Worm (Caenorhabditis elegans) whole organism, L2 larva: ENCODE data around the gene sri-69.

Source experiments
- C34F6.9 ChIP-seq: fragments of 150-350 bp; optimal IDR thresholded peaks from 2 replicates; lab custom pipeline; 2014; ENCODE audit warnings: missing biosample characterization, missing genetic modification characterization
- R02D3.7 ChIP-seq: fragments of 150-350 bp; optimal IDR thresholded peaks from 2 replicates; lab custom pipeline; 2014; ENCODE audit warnings: missing biosample characterization, missing genetic modification characterization
- alr-1 ChIP-seq: fragments of 150-350 bp; optimal IDR thresholded peaks from 2 replicates; lab custom pipeline; 2014; ENCODE audit warnings: missing biosample characterization, missing genetic modification characterization
- aly-2 ChIP-seq: fragments of 150-350 bp; optimal IDR thresholded peaks from 2 replicates; lab custom pipeline; 2014; ENCODE audit warnings: missing biosample characterization, missing genetic modification characterization
- blmp-1 ChIP-seq: sonication (generic microtip); optimal IDR thresholded peaks from 2 replicates; lab custom pipeline; 2017; ENCODE audit warnings: missing genetic modification characterization, mild to moderate bottlenecking, missing compliant biosample characterization, antibody characterized with exemption, moderate library complexity; ENCODE audit not compliant: insufficient read depth
- ceh-16 ChIP-seq: fragments of 150-350 bp; optimal IDR thresholded peaks from 2 replicates; lab custom pipeline; 2014; ENCODE audit warnings: missing biosample characterization, missing genetic modification characterization
- ceh-82 ChIP-seq: fragments of 150-350 bp; optimal IDR thresholded peaks from 2 replicates; lab custom pipeline; 2014; ENCODE audit warnings: missing biosample characterization, missing genetic modification characterization
- crh-2 ChIP-seq: sonication (generic microtip); optimal IDR thresholded peaks from 2 replicates; lab custom pipeline; 2017; ENCODE audit warnings: missing biosample characterization, missing genetic modification characterization
- egl-27 ChIP-seq: sonication (generic microtip); optimal IDR thresholded peaks from 3 replicates; lab custom pipeline; 2017; ENCODE audit warnings: missing biosample characterization, missing genetic modification reagents, missing genetic modification characterization
- elt-1 ChIP-seq: fragments of 150-350 bp; optimal IDR thresholded peaks from 2 replicates; lab custom pipeline; 2014; ENCODE audit warnings: missing biosample characterization, missing genetic modification characterization
- elt-3 ChIP-seq: sonication (generic microtip); optimal IDR thresholded peaks from 2 replicates; lab custom pipeline; 2017; ENCODE audit warnings: missing biosample characterization, missing genetic modification characterization
- fos-1 ChIP-seq: fragments of 150-350 bp; optimal IDR thresholded peaks from 2 replicates; lab custom pipeline; 2014; ENCODE audit warnings: missing biosample characterization, missing genetic modification characterization
- lin-11 ChIP-seq: fragments of 150-350 bp; sonication (generic microtip); optimal IDR thresholded peaks from 2 replicates; lab custom pipeline; 2014; ENCODE audit warnings: missing biosample characterization, missing genetic modification characterization, inconsistent platforms, mixed read lengths
- lin-13 ChIP-seq: fragments of 150-350 bp; optimal IDR thresholded peaks from 2 replicates; lab custom pipeline; 2014; ENCODE audit warnings: missing biosample characterization, missing genetic modification reagents, missing genetic modification characterization
- lin-39 ChIP-seq: fragments of 150-350 bp; optimal IDR thresholded peaks from 2 replicates; lab custom pipeline; 2014; ENCODE audit warnings: missing biosample characterization, missing genetic modification reagents, missing genetic modification characterization
- lsy-2 ChIP-seq, 2 experiments: fragments of 150-350 bp in 1 of 2; sonication (generic microtip) in 1 of 2; optimal IDR thresholded peaks; 2 replicates each; lab custom pipeline; 2014 to 2017; ENCODE audit warnings: missing biosample characterization in 2 of 2, missing genetic modification characterization in 2 of 2
- mab-5 ChIP-seq: fragments of 150-350 bp; optimal IDR thresholded peaks from 2 replicates; lab custom pipeline; 2014; ENCODE audit warnings: missing biosample characterization, missing genetic modification characterization
- mbf-1 ChIP-seq: sonication (generic microtip); optimal IDR thresholded peaks from 2 replicates; lab custom pipeline; 2017; ENCODE audit warnings: missing biosample characterization, missing genetic modification characterization
- nhr-10 ChIP-seq: sonication (generic microtip); optimal IDR thresholded peaks from 2 replicates; lab custom pipeline; 2017; ENCODE audit warnings: missing biosample characterization, missing genetic modification characterization
- nhr-11 ChIP-seq: fragments of 150-350 bp; optimal IDR thresholded peaks from 2 replicates; lab custom pipeline; 2014; ENCODE audit warnings: missing biosample characterization, missing genetic modification characterization
- nhr-12 ChIP-seq: fragments of 150-350 bp; optimal IDR thresholded peaks from 2 replicates; lab custom pipeline; 2014; ENCODE audit warnings: missing biosample characterization, missing genetic modification characterization
- nhr-129 ChIP-seq: fragments of 150-350 bp; optimal IDR thresholded peaks from 2 replicates; lab custom pipeline; 2014; ENCODE audit warnings: missing biosample characterization, missing genetic modification characterization
- nhr-21 ChIP-seq: fragments of 150-350 bp; optimal IDR thresholded peaks from 2 replicates; lab custom pipeline; 2014; ENCODE audit warnings: missing biosample characterization, missing genetic modification characterization
- nhr-23 ChIP-seq: fragments of 150-350 bp; optimal IDR thresholded peaks from 2 replicates; lab custom pipeline; 2014; ENCODE audit warnings: missing biosample characterization, missing genetic modification reagents, missing genetic modification characterization
- nhr-237 ChIP-seq: fragments of 150-350 bp; optimal IDR thresholded peaks from 2 replicates; lab custom pipeline; 2014; ENCODE audit warnings: missing biosample characterization, missing genetic modification characterization
- nhr-6 ChIP-seq: fragments of 150-350 bp; optimal IDR thresholded peaks from 2 replicates; lab custom pipeline; 2014; ENCODE audit warnings: missing biosample characterization, missing genetic modification characterization
- nhr-77 ChIP-seq: fragments of 150-350 bp; optimal IDR thresholded peaks from 2 replicates; lab custom pipeline; 2014; ENCODE audit warnings: missing biosample characterization, missing genetic modification characterization
- peb-1 ChIP-seq: fragments of 150-350 bp; optimal IDR thresholded peaks from 2 replicates; lab custom pipeline; 2014; ENCODE audit warnings: missing biosample characterization, missing genetic modification characterization
- sem-4 ChIP-seq: fragments of 150-350 bp; optimal IDR thresholded peaks from 2 replicates; lab custom pipeline; 2014; ENCODE audit warnings: missing biosample characterization, missing genetic modification reagents, missing genetic modification characterization
- skn-1 ChIP-seq: sonication (generic microtip); optimal IDR thresholded peaks from 2 replicates; lab custom pipeline; 2017; ENCODE audit warnings: missing biosample characterization, missing genetic modification characterization
- sma-3 ChIP-seq: sonication (generic microtip); optimal IDR thresholded peaks from 2 replicates; lab custom pipeline; 2016; ENCODE audit warnings: missing genetic modification reagents, missing genetic modification characterization, missing compliant biosample characterization
- snpc-4 ChIP-seq: fragments of 150-350 bp; optimal IDR thresholded peaks from 2 replicates; lab custom pipeline; 2014; ENCODE audit warnings: missing biosample characterization, missing genetic modification characterization
- unc-39 ChIP-seq: fragments of 150-350 bp; optimal IDR thresholded peaks from 2 replicates; lab custom pipeline; 2014; ENCODE audit warnings: missing biosample characterization, missing genetic modification characterization
- unc-55 ChIP-seq: fragments of 150-350 bp; sonication (generic microtip); optimal IDR thresholded peaks from 3 replicates; lab custom pipeline; 2014; ENCODE audit warnings: missing biosample characterization, missing genetic modification reagents, missing genetic modification characterization
- ztf-11 ChIP-seq: sonication (generic microtip); optimal IDR thresholded peaks from 2 replicates; lab custom pipeline; 2017; ENCODE audit warnings: missing biosample characterization, missing genetic modification characterization

sri-69 gene

ce11 chrV:17008302-17008701 is at the start of gene sri-69:
Gene sri-69 (minus strand): TSS chrV:17008402.
- TF ChIP-seq mbf-1: no peak
- no peak for TF ChIP-seq skn-1 (tag; lab: Kevin White, UChicago)
- TF ChIP-seq elt-3 (tag; lab: Kevin White, UChicago): no peak
- no peak for TF ChIP-seq ztf-11 (tag; lab: Kevin White, UChicago)
- no peak for TF ChIP-seq mab-5
- TF ChIP-seq nhr-129 (tag; lab: Kevin White, UChicago): no peak
- no peak for TF ChIP-seq unc-55 (GFP tag; lab: Kevin White, UChicago)
- no peak for TF ChIP-seq nhr-23
- TF ChIP-seq, all 48 proteins: peak for 0

- TF ChIP-seq blmp-1 (tag; lab: Kevin White, UChicago): no peak
These were observed 36.3 kb upstream of the sri-69 start, which contains the start of gene F28B1.2 for ce11 chrV:17044500-17044899. Gene F28B1.2 (plus strand): TSS chrV:17044800.

DNA sequence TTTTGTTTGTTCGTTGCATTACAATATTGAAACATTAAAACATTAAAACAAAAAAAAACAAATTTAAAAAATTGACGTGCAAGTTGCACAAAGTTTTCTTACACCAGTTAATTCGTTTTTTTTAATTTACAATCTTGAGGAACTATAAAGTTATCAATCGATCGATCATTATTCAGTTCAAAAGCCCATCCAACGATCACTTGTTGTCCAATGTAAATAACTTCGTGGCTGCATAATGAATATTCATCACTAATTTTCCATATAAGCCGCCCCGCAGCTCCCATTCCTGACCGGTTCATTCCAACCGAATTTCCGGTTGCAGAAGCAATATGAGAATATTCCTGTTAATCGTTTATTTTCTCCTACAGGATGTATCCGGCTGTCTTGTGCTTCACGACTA is 34.1 kb upstream of the sri-69 start, which contains the start of gene hpo-33:
TSS of gene hpo-33 (plus strand) at position 301 of the 400 bp plus-strand sequence.
- TF ChIP-seq nhr-77 (tag; lab: Kevin White, UChicago): no peak
- TF ChIP-seq lin-39 (tag; lab: Kevin White, UChicago): no peak
- TF ChIP-seq nhr-129 (tag; lab: Kevin White, UChicago): no peak
- TF ChIP-seq R02D3.7 (tag; lab: Kevin White, UChicago): no peak
- no peak for TF ChIP-seq lsy-2 (tag; optimal IDR thresholded peaks at IDR 0.05; lab: Kevin White, UChicago)
- no peak for TF ChIP-seq mbf-1
- TF ChIP-seq lin-11 (tag; lab: Kevin White, UChicago): no peak
- no peak for TF ChIP-seq mab-5
- no peak for TF ChIP-seq nhr-23
- no peak for TF ChIP-seq nhr-21 (tag; lab: Kevin White, UChicago)
- no peak for TF ChIP-seq aly-2 (tag; lab: Kevin White, UChicago)
- TF ChIP-seq unc-55 (GFP tag; lab: Kevin White, UChicago): no peak
- no peak for TF ChIP-seq nhr-10 (tag; lab: Kevin White, UChicago)
- TF ChIP-seq, all 48 proteins: peak for 0

- TF ChIP-seq mab-5 (no peak), fos-1 (tag; lab: Kevin White, UChicago) (no peak), ceh-16 (no peak), nhr-12 (tag; lab: Kevin White, UChicago) (no peak), lin-39 (tag; lab: Kevin White, UChicago) (no peak), ztf-11 (tag; lab: Kevin White, UChicago) (no peak), lin-13 (GFP tag; lab: Kevin White, UChicago) (no peak), ceh-82 (tag; lab: Kevin White, UChicago) (no peak), unc-39 (tag; lab: Kevin White, UChicago) (no peak), egl-27 (tag; lab: Kevin White, UChicago) (no peak), nhr-21 (tag; lab: Kevin White, UChicago) (no peak), peb-1 (tag; lab: Kevin White, UChicago) (no peak), skn-1 (tag; lab: Kevin White, UChicago) (no peak), alr-1 (no peak), sem-4 (tag; lab: Kevin White, UChicago) (no peak), nhr-6 (tag; lab: Kevin White, UChicago) (no peak), C34F6.9 (tag; lab: Kevin White, UChicago) (no peak), elt-1 (tag; lab: Kevin White, UChicago) (no peak), crh-2 (tag; lab: Kevin White, UChicago) (no peak)
These were observed 27.6 kb upstream of the sri-69 start, which contains the start of gene srz-94 for ce11 chrV:17035850-17036249. Gene srz-94 (minus strand): TSS chrV:17035950.

DNA sequence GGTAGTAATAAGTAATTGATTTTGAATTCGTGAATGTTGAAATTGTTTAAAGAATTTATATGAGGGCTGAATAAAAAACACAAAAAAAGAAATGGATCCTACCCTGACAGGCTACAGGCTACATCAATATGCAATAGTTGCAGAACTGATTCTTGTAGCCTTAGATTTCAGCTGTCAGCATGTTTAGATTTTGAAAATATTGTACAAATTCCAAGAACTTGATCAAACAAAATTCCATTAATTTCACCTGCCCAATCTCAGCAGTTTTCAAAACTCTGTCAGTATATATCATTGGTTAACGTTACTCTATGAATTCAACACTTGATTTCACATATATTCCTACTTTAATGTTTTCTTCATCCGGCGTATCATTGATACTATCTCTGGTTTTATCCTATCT is 22.2 kb upstream of the sri-69 start:
- TF ChIP-seq nhr-11 (tag; lab: Kevin White, UChicago) (no peak), sma-3 (GFP tag; lab: Kevin White, UChicago) (no peak), C34F6.9 (tag; lab: Kevin White, UChicago) (no peak), nhr-129 (tag; lab: Kevin White, UChicago) (no peak), snpc-4 (no peak), nhr-237 (tag; lab: Kevin White, UChicago) (no peak), blmp-1 (tag; lab: Kevin White, UChicago) (no peak), mbf-1 (no peak)
